Fruit fly (Drosophila melanogaster) whole organism, wandering third instar larva: ENCODE measurements around the gene CG5013.

ENCODE experiments used
- CG32264 ChIP-seq: fragments of 200-800 bp; sonication (Bioruptor generic); optimal IDR thresholded peaks from 2 replicates; lab custom pipeline; 2016; ENCODE audit warnings: missing biosample characterization, missing genetic modification characterization
- Hnf4 ChIP-seq: fragments of 200-800 bp; sonication (Bioruptor generic); optimal IDR thresholded peaks from 2 replicates; lab custom pipeline; 2016; ENCODE audit warnings: missing biosample characterization, mild to moderate bottlenecking, missing genetic modification characterization
- Mio ChIP-seq: sonication (Bioruptor generic); optimal IDR thresholded peaks from 2 replicates; lab custom pipeline; 2016; ENCODE audit warnings: missing biosample characterization, missing genetic modification characterization
- h ChIP-seq: fragments of 200-800 bp; sonication (Bioruptor generic); optimal IDR thresholded peaks from 3 replicates; lab custom pipeline; 2016; ENCODE audit warnings: missing biosample characterization, mild to moderate bottlenecking, missing genetic modification characterization
- pan ChIP-seq: fragments of >200 bp; optimal IDR thresholded peaks from 2 replicates; lab custom pipeline; 2017

DNA sequence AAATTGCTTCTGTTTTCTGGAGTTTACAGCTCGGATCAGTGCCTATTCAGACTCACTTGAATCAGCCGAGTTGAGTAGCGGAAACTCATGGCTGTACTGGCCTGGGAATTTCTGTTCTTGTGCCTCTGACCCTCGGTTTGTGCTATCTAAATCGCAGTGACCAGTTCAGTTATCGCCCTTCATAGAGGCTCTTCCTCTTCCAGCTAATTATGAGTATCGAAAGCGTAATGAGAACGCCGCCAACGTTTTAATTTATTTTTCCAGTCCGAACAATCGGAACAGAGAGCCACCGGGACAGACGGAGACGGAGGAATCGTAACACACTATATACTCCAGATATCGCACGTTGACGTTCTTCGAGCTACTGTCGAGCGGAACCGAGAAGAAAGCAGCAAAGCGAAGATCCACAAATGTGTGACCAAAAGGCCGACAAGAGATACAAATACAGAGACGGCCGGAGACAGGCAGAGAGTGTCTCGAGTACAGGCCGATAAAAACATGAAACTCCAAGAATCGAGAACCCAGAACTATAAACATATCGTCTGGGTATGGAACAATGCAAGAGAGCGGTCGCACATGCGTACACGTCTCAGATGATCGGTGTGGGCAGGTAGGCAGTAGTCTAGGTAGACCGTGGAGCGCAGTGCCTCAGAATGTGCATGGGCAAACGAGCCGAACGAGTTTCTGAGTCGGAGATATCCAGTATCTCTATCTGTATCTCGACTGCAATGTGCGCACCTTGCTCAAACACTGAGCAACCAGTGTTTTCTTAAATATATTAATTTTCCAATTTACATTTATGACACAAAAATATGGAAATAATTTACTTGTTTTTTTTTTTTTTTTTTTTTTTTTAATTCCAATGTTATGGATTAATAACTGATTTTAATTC lies 22.5 kb downstream of the CG5013 start:
- TF ChIP-seq Hnf4 (GFP tag; lab: Kevin White, UChicago) (no peak), Mio (no peak), pan (lab: Kevin White, UChicago) (no peak), CG32264 (GFP tag; lab: Kevin White, UChicago) (no peak), h (GFP tag; lab: Kevin White, UChicago) (peak; percentile 90)
